Fruit fly (Drosophila melanogaster) whole organism, embryonic: ENCODE data around the gene CG43999.

Source experiments
- Aef1 ChIP-seq: fragments of 200-800 bp; sonication (Bioruptor generic); IDR thresholded peaks from 3 replicates; pipeline ENCODE4 v1.3.6; 2022; ENCODE audit warnings: missing biosample characterization, missing genetic modification characterization
- CG10366 ChIP-seq: fragments of 200-800 bp; sonication (Bioruptor generic); IDR thresholded peaks from 2 replicates; pipeline ENCODE4 v1.3.6; 2022; ENCODE audit warnings: missing biosample characterization, missing genetic modification characterization
- CG10462 ChIP-seq: fragments of 200-800 bp; sonication (Bioruptor generic); optimal IDR thresholded peaks from 2 replicates; lab custom pipeline; 2016; ENCODE audit warnings: missing biosample characterization, missing genetic modification characterization
- CG11696 ChIP-seq: fragments of 200-800 bp; sonication (Bioruptor generic); IDR thresholded peaks from 2 replicates; pipeline ENCODE4 v1.3.6; 2022; ENCODE audit warnings: missing biosample characterization, missing genetic modification characterization
- CG12104 ChIP-seq: fragments of 200-800 bp; sonication (Bioruptor generic); optimal IDR thresholded peaks from 3 replicates; lab custom pipeline; 2016; ENCODE audit warnings: missing biosample characterization, missing genetic modification characterization
- CG12299 ChIP-seq: fragments of 200-800 bp; sonication (Bioruptor generic); optimal IDR thresholded peaks from 2 replicates; lab custom pipeline; 2018; ENCODE audit warnings: missing biosample characterization, mild to moderate bottlenecking, missing genetic modification characterization
- CG1603 ChIP-seq: fragments of 200-800 bp; sonication (Bioruptor generic); optimal IDR thresholded peaks from 2 replicates; lab custom pipeline; 2019; ENCODE audit warnings: missing biosample characterization, mild to moderate bottlenecking, missing genetic modification characterization, moderate library complexity
- CG18476 ChIP-seq: fragments of 200-800 bp; sonication (Bioruptor generic); optimal IDR thresholded peaks from 2 replicates; lab custom pipeline; 2016; ENCODE audit warnings: missing biosample characterization, mild to moderate bottlenecking, missing genetic modification characterization
- CG18599 ChIP-seq: fragments of 200-800 bp; sonication (Bioruptor generic); optimal IDR thresholded peaks from 3 replicates; lab custom pipeline; 2017; ENCODE audit warnings: missing biosample characterization, missing genetic modification characterization, mild to moderate bottlenecking, moderate library complexity, missing genetic modification reagents
- CG18619 ChIP-seq: fragments of 200-800 bp; sonication (Bioruptor generic); optimal IDR thresholded peaks from 3 replicates; lab custom pipeline; 2017; ENCODE audit warnings: missing biosample characterization, mild to moderate bottlenecking, missing genetic modification characterization
- CG2120 ChIP-seq: fragments of 200-800 bp; sonication (Bioruptor generic); optimal IDR thresholded peaks from 3 replicates; lab custom pipeline; 2016; ENCODE audit warnings: missing biosample characterization, missing genetic modification characterization
- CG2678 ChIP-seq: fragments of 200-800 bp; sonication (Bioruptor generic); optimal IDR thresholded peaks from 3 replicates; lab custom pipeline; 2019; ENCODE audit warnings: missing biosample characterization, mild to moderate bottlenecking, missing genetic modification characterization, moderate library complexity
- CG2875 ChIP-seq: fragments of 200-800 bp; sonication (Bioruptor generic); optimal IDR thresholded peaks from 2 replicates; lab custom pipeline; 2017; ENCODE audit warnings: missing biosample characterization, mild to moderate bottlenecking, missing genetic modification characterization, missing genetic modification reagents
- CG30431 ChIP-seq: fragments of 200-800 bp; sonication (Bioruptor generic); optimal IDR thresholded peaks from 2 replicates; lab custom pipeline; 2017; ENCODE audit warnings: missing biosample characterization, missing genetic modification characterization
- CG31441 ChIP-seq: fragments of 200-800 bp; sonication (Bioruptor generic); IDR thresholded peaks from 2 replicates; pipeline ENCODE4 v1.3.6; 2022; ENCODE audit warnings: missing biosample characterization, missing genetic modification characterization
- CG32767 ChIP-seq: fragments of 200-800 bp; sonication (Bioruptor generic); IDR thresholded peaks from 2 replicates; pipeline ENCODE4 v1.3.6; 2022; ENCODE audit warnings: missing biosample characterization, missing genetic modification characterization
- CG33213 ChIP-seq: fragments of 200-800 bp; sonication (Bioruptor generic); optimal IDR thresholded peaks from 3 replicates; lab custom pipeline; 2016; ENCODE audit warnings: missing biosample characterization, missing genetic modification characterization
- CG34422 ChIP-seq: fragments of 200-800 bp; sonication (Bioruptor generic); IDR thresholded peaks from 3 replicates; pipeline ENCODE4 v1.3.6; 2022; ENCODE audit warnings: missing biosample characterization, missing genetic modification characterization
- CG3847 ChIP-seq: fragments of 200-800 bp; sonication (Bioruptor generic); IDR thresholded peaks from 2 replicates; pipeline ENCODE4 v1.3.6; 2022; ENCODE audit warnings: missing biosample characterization, missing genetic modification characterization
- CG4360 ChIP-seq: fragments of 200-800 bp; sonication (Bioruptor generic); IDR thresholded peaks from 2 replicates; pipeline ENCODE4 v1.3.6; 2022; ENCODE audit warnings: missing biosample characterization, missing genetic modification characterization
- CG6654 ChIP-seq: fragments of 200-800 bp; sonication (Bioruptor generic); optimal IDR thresholded peaks from 2 replicates; lab custom pipeline; 2017; ENCODE audit warnings: missing biosample characterization, mild to moderate bottlenecking, missing genetic modification characterization
- CG8281 ChIP-seq: fragments of 200-800 bp; sonication (Bioruptor generic); optimal IDR thresholded peaks from 2 replicates; lab custom pipeline; 2018; ENCODE audit warnings: missing biosample characterization, mild to moderate bottlenecking, missing genetic modification characterization, moderate library complexity
- CG8359 ChIP-seq: fragments of 200-800 bp; sonication (Bioruptor generic); optimal IDR thresholded peaks from 2 replicates; lab custom pipeline; 2017; ENCODE audit warnings: missing biosample characterization, mild to moderate bottlenecking, missing genetic modification characterization, borderline replicate concordance
- CG9215 ChIP-seq: fragments of 200-800 bp; sonication (Bioruptor generic); IDR thresholded peaks from 2 replicates; pipeline ENCODE4 v1.3.6; 2022; ENCODE audit warnings: missing biosample characterization, missing genetic modification characterization
- Doc3 ChIP-seq: fragments of 200-800 bp; sonication (Bioruptor generic); IDR thresholded peaks from 3 replicates; pipeline ENCODE4 v1.3.6; 2022; ENCODE audit warnings: missing biosample characterization, missing genetic modification characterization; ENCODE audit not compliant: partially characterized antibody
- Hand ChIP-seq: fragments of 200-800 bp; sonication (Bioruptor generic); optimal IDR thresholded peaks from 2 replicates; lab custom pipeline; 2017; ENCODE audit warnings: mild to moderate bottlenecking, missing biosample characterization, missing genetic modification reagents, missing genetic modification characterization
- HmgZ ChIP-seq: fragments of 200-800 bp; sonication (Bioruptor generic); optimal IDR thresholded peaks from 2 replicates; lab custom pipeline; 2018; ENCODE audit warnings: missing biosample characterization, mild to moderate bottlenecking, missing genetic modification characterization
- NFAT ChIP-seq: fragments of 200-800 bp; sonication (Bioruptor generic); IDR thresholded peaks from 2 replicates; pipeline ENCODE4 v1.3.6; 2022; ENCODE audit warnings: missing biosample characterization, missing genetic modification characterization
- Sry-β ChIP-seq: fragments of 200-800 bp; sonication (Bioruptor generic); optimal IDR thresholded peaks from 2 replicates; lab custom pipeline; 2018; ENCODE audit warnings: missing biosample characterization, mild to moderate bottlenecking, missing genetic modification characterization, moderate library complexity
- ab ChIP-seq: fragments of 200-800 bp; sonication (Bioruptor generic); optimal IDR thresholded peaks from 2 replicates; lab custom pipeline; 2016; ENCODE audit warnings: missing biosample characterization, missing genetic modification characterization
- bowl ChIP-seq: fragments of 200-800 bp; sonication (Bioruptor generic); IDR thresholded peaks from 2 replicates; pipeline ENCODE4 v1.3.6; 2022; ENCODE audit warnings: missing biosample characterization, missing genetic modification characterization
- br ChIP-seq: fragments of >200 bp; optimal IDR thresholded peaks from 2 replicates; lab custom pipeline; 2017
- cas ChIP-seq: fragments of 200-800 bp; sonication (Bioruptor generic); IDR thresholded peaks from 2 replicates; pipeline ENCODE4 v1.3.6; 2022; ENCODE audit warnings: missing biosample characterization, missing genetic modification characterization
- chif ChIP-seq, 2 experiments: fragments of 200-800 bp; sonication (Bioruptor generic); optimal IDR thresholded peaks; 3 replicates each; lab custom pipeline; 2016; ENCODE audit warnings: missing biosample characterization in 2 of 2, missing genetic modification characterization in 2 of 2
- chinmo ChIP-seq: fragments of 200-800 bp; sonication (Bioruptor generic); IDR thresholded peaks from 4 replicates; pipeline ENCODE4 v1.3.6; 2022; ENCODE audit warnings: missing biosample characterization, missing genetic modification characterization; ENCODE audit not compliant: partially characterized antibody
- dmrt11E ChIP-seq: fragments of 200-800 bp; sonication (Bioruptor generic); optimal IDR thresholded peaks from 3 replicates; lab custom pipeline; 2018; ENCODE audit warnings: missing biosample characterization, mild to moderate bottlenecking, missing genetic modification characterization, moderate library complexity
- fd96Cb ChIP-seq: fragments of 200-800 bp; sonication (Bioruptor generic); optimal IDR thresholded peaks from 2 replicates; lab custom pipeline; 2018; ENCODE audit warnings: missing biosample characterization, mild to moderate bottlenecking, missing genetic modification characterization, moderate library complexity
- hbn ChIP-seq: fragments of 200-800 bp; sonication (Bioruptor generic); IDR thresholded peaks from 2 replicates; pipeline ENCODE4 v1.3.6; 2022; ENCODE audit warnings: missing biosample characterization, missing genetic modification characterization; ENCODE audit not compliant: partially characterized antibody
- hkb ChIP-seq, 2 experiments: fragments of 200-800 bp in 1 of 2; fragments of >200 bp in 1 of 2; sonication (Bioruptor generic) in 1 of 2; IDR thresholded peaks in 1 of 2; optimal IDR thresholded peaks in 1 of 2; 2 replicates each; pipeline versions ENCODE4 v1.3.6 to Lab custom; 2017 to 2022; ENCODE audit warnings: missing biosample characterization in 1 of 2, missing genetic modification characterization in 1 of 2
- klu ChIP-seq: fragments of 200-800 bp; sonication (Bioruptor generic); IDR thresholded peaks from 2 replicates; pipeline ENCODE4 v1.3.6; 2022; ENCODE audit warnings: missing biosample characterization, missing genetic modification characterization
- nerfin-2 ChIP-seq: fragments of 200-800 bp; sonication (Bioruptor generic); IDR thresholded peaks from 2 replicates; pipeline ENCODE4 v1.3.6; 2022; ENCODE audit warnings: missing biosample characterization, missing genetic modification characterization; ENCODE audit not compliant: partially characterized antibody
- onecut ChIP-seq: fragments of 200-800 bp; sonication (Bioruptor generic); IDR thresholded peaks from 2 replicates; pipeline ENCODE4 v1.3.6; 2022; ENCODE audit warnings: missing biosample characterization, missing genetic modification characterization
- p53 ChIP-seq: fragments of 200-800 bp; sonication (Bioruptor generic); optimal IDR thresholded peaks from 2 replicates; lab custom pipeline; 2016; ENCODE audit warnings: missing biosample characterization, missing genetic modification characterization
- pho ChIP-seq: fragments of 200-800 bp; sonication (Bioruptor generic); optimal IDR thresholded peaks from 2 replicates; lab custom pipeline; 2016; ENCODE audit warnings: missing biosample characterization, missing genetic modification characterization
- sd ChIP-seq: fragments of 200-800 bp; sonication (Bioruptor generic); optimal IDR thresholded peaks from 3 replicates; lab custom pipeline; 2018; ENCODE audit warnings: missing biosample characterization, mild to moderate bottlenecking, missing genetic modification characterization, moderate library complexity
- sisA ChIP-seq: fragments of 200-800 bp; sonication (Bioruptor generic); IDR thresholded peaks from 2 replicates; pipeline ENCODE4 v1.3.6; 2022; ENCODE audit warnings: missing biosample characterization, missing genetic modification characterization
- sna ChIP-seq: fragments of 200-800 bp; sonication (Bioruptor generic); IDR thresholded peaks from 2 replicates; pipeline ENCODE4 v1.3.6; 2022; ENCODE audit warnings: missing biosample characterization, missing genetic modification characterization; ENCODE audit not compliant: partially characterized antibody
- stwl ChIP-seq: fragments of 200-800 bp; sonication (Bioruptor generic); optimal IDR thresholded peaks from 3 replicates; lab custom pipeline; 2018; ENCODE audit warnings: missing biosample characterization, mild to moderate bottlenecking, missing genetic modification characterization, moderate library complexity
- tna ChIP-seq: fragments of 200-800 bp; sonication (Bioruptor generic); IDR thresholded peaks from 2 replicates; pipeline ENCODE4 v1.3.6; 2022; ENCODE audit warnings: missing biosample characterization, missing genetic modification characterization; ENCODE audit not compliant: partially characterized antibody
- vvl ChIP-seq: fragments of 200-800 bp; sonication (Bioruptor generic); IDR thresholded peaks from 2 replicates; pipeline ENCODE4 v1.3.6; 2022; ENCODE audit warnings: missing biosample characterization, missing genetic modification characterization

CG43999 gene

DNA sequence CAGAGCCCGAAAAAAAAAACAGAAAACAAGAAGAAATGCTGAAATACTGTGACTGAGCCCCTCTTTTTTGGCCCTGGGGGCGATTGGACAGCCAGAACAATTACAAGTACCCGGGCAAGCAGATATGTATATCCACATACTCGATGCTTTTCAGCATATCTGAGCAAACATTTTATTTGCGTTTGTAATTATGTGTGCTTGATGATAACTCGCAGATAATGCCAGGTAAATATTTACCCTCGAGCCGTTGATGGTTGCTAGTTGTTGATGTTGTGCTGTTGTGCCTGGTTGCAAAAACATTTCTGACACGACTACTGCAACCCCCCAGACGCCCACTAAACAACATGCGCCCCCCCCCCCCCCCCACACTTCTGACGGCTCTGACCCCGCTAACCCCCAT lies 9.4 kb downstream of the CG43999 start (continued):
- TF ChIP-seq hbn (GFP tag; lab: Robert Waterston, UW) (no peak), CG12299 (tag; lab: Kevin White, UChicago) (peak; percentile 21), CG11696 (no peak), Doc3 (GFP tag; lab: Robert Waterston, UW) (no peak), cas (GFP tag; lab: Robert Waterston, UW) (no peak), ab (no peak), CG9215 (GFP tag; lab: Robert Waterston, UW) (no peak), klu (GFP tag; lab: Robert Waterston, UW) (no peak), CG8281 (tag; lab: Kevin White, UChicago) (no peak), CG2120 (GFP tag; lab: Kevin White, UChicago) (no peak), hkb (optimal IDR thresholded peaks at IDR 0.05; lab: Kevin White, UChicago) (no peak), hkb (GFP tag; IDR thresholded peaks at IDR 0.05; lab: Robert Waterston, UW) (peak; percentile 43; the same call in 1 of the 2 replicates), p53 (no peak), stwl (tag; lab: Kevin White, UChicago) (no peak), CG10366 (no peak; the same call in 1 of the 2 replicates), CG4360 (GFP tag; lab: Robert Waterston, UW) (peak; percentile 15; the same call in 1 of the 2 replicates), CG6654 (no peak), CG2875 (GFP tag; lab: Kevin White, UChicago) (no peak), fd96Cb (no peak), CG18619 (GFP tag; lab: Kevin White, UChicago) (peak; percentile 54), Sry-β (GFP tag; lab: Kevin White, UChicago) (no peak), CG34422 (GFP tag; lab: Robert Waterston, UW) (no peak; the same call in 2 of the 3 replicates), vvl (no peak), chinmo (GFP tag; lab: Robert Waterston, UW) (0 out of 4 replicates have a peak, but pooled peaks have one; percentile 39), CG10462 (no peak), HmgZ (tag; lab: Kevin White, UChicago) (peak; percentile 43), sd (tag; lab: Kevin White, UChicago) (peak; percentile 23), sisA (GFP tag; lab: Robert Waterston, UW) (no peak), CG1603 (peak; percentile 34), sna (GFP tag; lab: Robert Waterston, UW) (no peak), pho (no peak), bowl (GFP tag; lab: Robert Waterston, UW) (no peak), CG31441 (GFP tag; lab: Robert Waterston, UW) (peak; percentile 48; the same call in 1 of the 2 replicates), Hand (no peak), tna (GFP tag; lab: Robert Waterston, UW) (no peak), NFAT (GFP tag; lab: Robert Waterston, UW) (no peak), CG12104 (peak; percentile 16), CG3847 (GFP tag; lab: Robert Waterston, UW) (no peak), CG30431 (GFP tag; lab: Kevin White, UChicago) (no peak), CG18476 (no peak), CG18599 (GFP tag; lab: Kevin White, UChicago) (peak; percentile 74), chif (GFP tag; optimal IDR thresholded peaks at IDR 0.05; lab: Kevin White, UChicago) (no peak), CG8359 (GFP tag; lab: Kevin White, UChicago) (no peak), dmrt11E (tag; lab: Kevin White, UChicago) (no peak), nerfin-2 (GFP tag; lab: Robert Waterston, UW) (no peak), onecut (GFP tag; lab: Robert Waterston, UW) (peak; percentile 42), Aef1 (GFP tag; lab: Robert Waterston, UW) (no peak), CG2678 (tag; lab: Kevin White, UChicago) (peak; percentile 74), CG33213 (GFP tag; lab: Kevin White, UChicago) (no peak), CG32767 (no peak; the same call in 1 of the 2 replicates), br (no peak)
